Worm (Caenorhabditis elegans) whole organism, young adult: ENCODE data around the gene F54B11.5.

Source experiments
- B0019.2 ChIP-seq: fragments of 200-800 bp; sonication (Bioruptor generic); conservative IDR thresholded peaks from 2 replicates; pipeline ENCODE4 v1.3.6; 2022; ENCODE audit warnings: missing genetic modification reagents, missing genetic modification characterization, missing compliant biosample characterization
- B0261.1 ChIP-seq: sonication (generic microtip); optimal IDR thresholded peaks from 2 replicates; lab custom pipeline; 2016; ENCODE audit warnings: mild to moderate bottlenecking, missing genetic modification characterization, moderate library complexity, missing compliant biosample characterization
- C17E4.6 ChIP-seq: fragments of 200-800 bp; sonication (Bioruptor generic); IDR thresholded peaks from 2 replicates; pipeline ENCODE4 v1.3.6; 2022; ENCODE audit warnings: missing genetic modification reagents, missing genetic modification characterization, missing compliant biosample characterization
- D2030.7 ChIP-seq: fragments of 200-800 bp; sonication (Bioruptor generic); IDR thresholded peaks from 2 replicates; pipeline ENCODE4 v1.3.6; 2022; ENCODE audit warnings: missing genetic modification reagents, missing genetic modification characterization, missing compliant biosample characterization
- F22D6.2 ChIP-seq: sonication (generic microtip); optimal IDR thresholded peaks from 2 replicates; lab custom pipeline; 2016; ENCODE audit warnings: mild to moderate bottlenecking, missing genetic modification characterization, missing compliant biosample characterization
- F33H1.4 ChIP-seq: fragments of 200-800 bp; sonication (Bioruptor generic); IDR thresholded peaks from 2 replicates; pipeline ENCODE4 v1.3.6; 2022; ENCODE audit warnings: missing genetic modification reagents, missing genetic modification characterization, missing compliant biosample characterization
- F49E8.2 ChIP-seq: sonication (generic microtip); optimal IDR thresholded peaks from 3 replicates; lab custom pipeline; 2017; ENCODE audit warnings: missing genetic modification characterization, mild to moderate bottlenecking, missing compliant biosample characterization, antibody characterized with exemption, moderate library complexity; ENCODE audit not compliant: insufficient read depth
- K12H6.12 ChIP-seq: fragments of 200-800 bp; sonication (Bioruptor generic); optimal IDR thresholded peaks from 2 replicates; lab custom pipeline; 2018; ENCODE audit warnings: mild to moderate bottlenecking, missing genetic modification characterization, missing compliant biosample characterization
- T07F8.4 ChIP-seq: sonication (generic microtip); optimal IDR thresholded peaks from 2 replicates; lab custom pipeline; 2016; ENCODE audit warnings: mild to moderate bottlenecking, missing genetic modification characterization, moderate library complexity, missing compliant biosample characterization
- T26A5.8 ChIP-seq: sonication (generic microtip); optimal IDR thresholded peaks from 2 replicates; lab custom pipeline; 2016; ENCODE audit warnings: missing genetic modification characterization, missing compliant biosample characterization
- Y53G8AR.9 ChIP-seq: fragments of 200-800 bp; sonication (Bioruptor generic); conservative IDR thresholded peaks from 2 replicates; pipeline ENCODE4 v1.3.6; 2022; ENCODE audit warnings: missing genetic modification reagents, missing genetic modification characterization, missing compliant biosample characterization
- Y56A3A.18 ChIP-seq: fragments of 200-800 bp; sonication (Bioruptor generic); IDR thresholded peaks from 2 replicates; pipeline ENCODE4 v1.3.6; 2022; ENCODE audit warnings: missing genetic modification reagents, missing genetic modification characterization, missing compliant biosample characterization
- aptf-2 ChIP-seq: fragments of 200-800 bp; sonication (Bioruptor generic); conservative IDR thresholded peaks from 2 replicates; pipeline ENCODE4 v1.3.6; 2022; ENCODE audit warnings: missing genetic modification reagents, missing genetic modification characterization, missing compliant biosample characterization
- attf-5 ChIP-seq: fragments of 200-800 bp; sonication (Bioruptor generic); optimal IDR thresholded peaks from 2 replicates; lab custom pipeline; 2018; ENCODE audit warnings: mild to moderate bottlenecking, missing genetic modification characterization, missing compliant biosample characterization
- attf-6 ChIP-seq: fragments of 200-800 bp; sonication (Bioruptor generic); IDR thresholded peaks from 2 replicates; pipeline ENCODE4 v1.3.6; 2022; ENCODE audit warnings: missing genetic modification reagents, missing genetic modification characterization, missing compliant biosample characterization
- bed-1 ChIP-seq: fragments of 200-800 bp; sonication (Bioruptor generic); IDR thresholded peaks from 2 replicates; pipeline ENCODE4 v1.3.6; 2022; ENCODE audit warnings: missing genetic modification reagents, missing genetic modification characterization, missing compliant biosample characterization
- bed-2 ChIP-seq: fragments of 200-800 bp; sonication (Bioruptor generic); IDR thresholded peaks from 2 replicates; pipeline ENCODE4 v1.3.6; 2022; ENCODE audit warnings: missing genetic modification reagents, missing genetic modification characterization, missing compliant biosample characterization
- cebp-2 ChIP-seq: fragments of 200-800 bp; sonication (Bioruptor generic); IDR thresholded peaks from 2 replicates; pipeline ENCODE4 v1.3.6; 2022; ENCODE audit warnings: missing genetic modification characterization, missing compliant biosample characterization
- dox-1 ChIP-seq: fragments of 200-800 bp; sonication (Bioruptor generic); IDR thresholded peaks from 2 replicates; pipeline ENCODE4 v1.3.6; 2022; ENCODE audit warnings: missing genetic modification reagents, missing genetic modification characterization, missing compliant biosample characterization
- efl-1 ChIP-seq: fragments of 150-350 bp; optimal IDR thresholded peaks from 2 replicates; lab custom pipeline; 2014; ENCODE audit warnings: missing biosample characterization, missing genetic modification reagents, missing genetic modification characterization
- hlh-12 ChIP-seq: sonication (generic microtip); optimal IDR thresholded peaks from 2 replicates; lab custom pipeline; 2016; ENCODE audit warnings: missing genetic modification characterization, missing compliant biosample characterization
- hrde-1 ChIP-seq: sonication (generic microtip); optimal IDR thresholded peaks from 2 replicates; lab custom pipeline; 2016; ENCODE audit warnings: missing genetic modification characterization, mild to moderate bottlenecking, missing compliant biosample characterization, moderate library complexity, missing genotype, missing genetic modification reagents, borderline replicate concordance
- lag-1 ChIP-seq: fragments of 200-800 bp; sonication (Bioruptor generic); IDR thresholded peaks from 2 replicates; pipeline ENCODE4 v1.3.6; 2022; ENCODE audit warnings: missing genetic modification reagents, missing genetic modification characterization, missing compliant biosample characterization
- lin-26 ChIP-seq: fragments of 200-800 bp; sonication (Bioruptor generic); IDR thresholded peaks from 2 replicates; pipeline ENCODE4 v1.3.6; 2022; ENCODE audit warnings: missing genetic modification reagents, missing genetic modification characterization, missing compliant biosample characterization
- lin-40 ChIP-seq: sonication (generic microtip); optimal IDR thresholded peaks from 2 replicates; lab custom pipeline; 2016; ENCODE audit warnings: missing genetic modification characterization, mild to moderate bottlenecking, missing compliant biosample characterization, missing genotype, missing genetic modification reagents
- lir-1 ChIP-seq: fragments of 200-800 bp; sonication (Bioruptor generic); conservative IDR thresholded peaks from 2 replicates; pipeline ENCODE4 v1.3.6; 2022; ENCODE audit warnings: missing genetic modification reagents, missing genetic modification characterization, missing compliant biosample characterization
- madf-10 ChIP-seq: sonication (generic microtip); optimal IDR thresholded peaks from 2 replicates; lab custom pipeline; 2016; ENCODE audit warnings: mild to moderate bottlenecking, missing genetic modification characterization, missing compliant biosample characterization
- mcd-1 ChIP-seq: fragments of 200-800 bp; sonication (Bioruptor generic); IDR thresholded peaks from 2 replicates; pipeline ENCODE4 v1.3.6; 2022; ENCODE audit warnings: missing genetic modification reagents, missing genetic modification characterization, missing compliant biosample characterization
- nfya-1 ChIP-seq: sonication (generic microtip); optimal IDR thresholded peaks from 2 replicates; lab custom pipeline; 2017; ENCODE audit warnings: antibody characterized with exemption, missing compliant biosample characterization, missing genetic modification characterization, borderline replicate concordance; ENCODE audit not compliant: insufficient read depth
- nfya-2 ChIP-seq: fragments of 200-800 bp; sonication (Bioruptor generic); IDR thresholded peaks from 2 replicates; pipeline ENCODE4 v1.3.6; 2022; ENCODE audit warnings: missing genetic modification reagents, missing genetic modification characterization, missing compliant biosample characterization
- nfyb-1 ChIP-seq: fragments of 200-800 bp; sonication (Bioruptor generic); IDR thresholded peaks from 2 replicates; pipeline ENCODE4 v1.3.6; 2022; ENCODE audit warnings: missing genetic modification reagents, missing genetic modification characterization, missing compliant biosample characterization
- nhr-80 ChIP-seq: sonication (generic microtip); optimal IDR thresholded peaks from 2 replicates; lab custom pipeline; 2016; ENCODE audit warnings: missing genetic modification characterization, missing compliant biosample characterization
- nhr-90 ChIP-seq: sonication (generic microtip); optimal IDR thresholded peaks from 2 replicates; lab custom pipeline; 2016; ENCODE audit warnings: missing genotype, mild to moderate bottlenecking, missing genetic modification characterization, missing compliant biosample characterization
- pbrm-1 ChIP-seq: fragments of 200-800 bp; sonication (Bioruptor generic); IDR thresholded peaks from 2 replicates; pipeline ENCODE4 v1.3.6; 2022; ENCODE audit warnings: missing genetic modification reagents, missing genetic modification characterization, missing compliant biosample characterization
- repo-1 ChIP-seq: sonication (generic microtip); optimal IDR thresholded peaks from 2 replicates; lab custom pipeline; 2017; ENCODE audit warnings: mild to moderate bottlenecking, missing genetic modification characterization, missing compliant biosample characterization
- sdz-38 ChIP-seq: sonication (generic microtip); optimal IDR thresholded peaks from 2 replicates; lab custom pipeline; 2016; ENCODE audit warnings: missing genotype, missing genetic modification characterization, missing compliant biosample characterization
- tbx-9 ChIP-seq: sonication (generic microtip); optimal IDR thresholded peaks from 2 replicates; lab custom pipeline; 2016; ENCODE audit warnings: borderline replicate concordance, missing genetic modification characterization, inconsistent platforms, missing compliant biosample characterization
- tlf-1 ChIP-seq: fragments of 200-800 bp; sonication (Bioruptor generic); optimal IDR thresholded peaks from 2 replicates; lab custom pipeline; 2018; ENCODE audit warnings: mild to moderate bottlenecking, missing genetic modification characterization, missing compliant biosample characterization
- unc-62 ChIP-seq: fragments of 150-350 bp; optimal IDR thresholded peaks from 2 replicates; lab custom pipeline; 2014; ENCODE audit warnings: missing biosample characterization, missing genetic modification reagents, missing genetic modification characterization
- xnd-1 ChIP-seq: sonication (generic microtip); optimal IDR thresholded peaks from 2 replicates; lab custom pipeline; 2016; ENCODE audit warnings: missing genotype, missing genetic modification reagents, missing genetic modification characterization, missing compliant biosample characterization
- zfh-2 ChIP-seq: fragments of 200-800 bp; sonication (Bioruptor generic); conservative IDR thresholded peaks from 2 replicates; pipeline ENCODE4 v1.3.6; 2022; ENCODE audit warnings: missing genetic modification reagents, missing genetic modification characterization, missing compliant biosample characterization
- ztf-18 ChIP-seq: sonication (generic microtip); optimal IDR thresholded peaks from 2 replicates; lab custom pipeline; 2016; ENCODE audit warnings: missing genotype, mild to moderate bottlenecking, missing genetic modification characterization, missing compliant biosample characterization
- ztf-28 ChIP-seq: fragments of 200-800 bp; sonication (Bioruptor generic); IDR thresholded peaks from 2 replicates; pipeline ENCODE4 v1.3.6; 2022; ENCODE audit warnings: missing genetic modification reagents, missing genetic modification characterization, missing compliant biosample characterization

F54B11.5 gene

ce11 chrX:13631122-13631672 lies 35.3 kb upstream of the F54B11.5 start, which contains the start of gene nlg-1:
Gene nlg-1, minus strand, starts transcription at chrX:13631172.
- TF ChIP-seq lin-40: no peak
- no peak for TF ChIP-seq lir-1 (GFP tag; lab: Robert Waterston, UW)
- TF ChIP-seq bed-2 (GFP tag; lab: Robert Waterston, UW): no peak
- no peak for TF ChIP-seq ztf-28
- no peak for TF ChIP-seq mcd-1 (GFP tag; lab: Robert Waterston, UW)
- no peak for TF ChIP-seq zfh-2
- TF ChIP-seq T07F8.4 (tag; lab: Kevin White, UChicago): no peak
- no peak for TF ChIP-seq D2030.7 (GFP tag; lab: Robert Waterston, UW)
- TF ChIP-seq B0019.2 (GFP tag; lab: Robert Waterston, UW): no peak
- TF ChIP-seq T26A5.8 (tag; lab: Kevin White, UChicago): no peak
- TF ChIP-seq tlf-1 (GFP tag; lab: Kevin White, UChicago): no peak
- TF ChIP-seq lag-1 (GFP tag; lab: Robert Waterston, UW): no peak

ce11 chrX:13621628-13622027 lies 25.8 kb upstream of the F54B11.5 start, which contains the start of gene Y12A6A.1:
Gene Y12A6A.1, minus strand, starts transcription at chrX:13621728.
- TF ChIP-seq nhr-80 (tag; lab: Kevin White, UChicago): no peak
- no peak for TF ChIP-seq B0261.1 (tag; lab: Kevin White, UChicago)
- TF ChIP-seq nfya-2 (GFP tag; lab: Robert Waterston, UW): no peak
- TF ChIP-seq F49E8.2 (tag; lab: Kevin White, UChicago): no peak
- no peak for TF ChIP-seq unc-62
- no peak for TF ChIP-seq aptf-2
- no peak for TF ChIP-seq mcd-1 (GFP tag; lab: Robert Waterston, UW)
- TF ChIP-seq xnd-1 (tag; lab: Kevin White, UChicago): no peak
- no peak for TF ChIP-seq madf-10
- no peak for TF ChIP-seq lin-26 (GFP tag; lab: Robert Waterston, UW)
- no peak for TF ChIP-seq efl-1
- no peak for TF ChIP-seq F22D6.2 (tag; lab: Kevin White, UChicago)
- TF ChIP-seq dox-1 (GFP tag; lab: Robert Waterston, UW): no peak
- TF ChIP-seq hlh-12 (tag; lab: Kevin White, UChicago): no peak
- no peak for TF ChIP-seq repo-1 (tag; lab: Kevin White, UChicago)
- no peak for TF ChIP-seq Y53G8AR.9 (GFP tag; lab: Robert Waterston, UW)
- no peak for TF ChIP-seq Y56A3A.18 (GFP tag; lab: Robert Waterston, UW)

ce11 chrX:13618574-13618973 lies 22.7 kb upstream of the F54B11.5 start, which contains the start of gene nlp-53:
Gene nlp-53, plus strand, starts transcription at chrX:13618874.
- no peak for TF ChIP-seq K12H6.12
- TF ChIP-seq hrde-1 (tag; lab: Kevin White, UChicago): no peak
- no peak for TF ChIP-seq attf-6 (GFP tag; lab: Robert Waterston, UW)
- TF ChIP-seq F33H1.4: no peak
- no peak for TF ChIP-seq pbrm-1
- no peak for TF ChIP-seq nfyb-1 (GFP tag; lab: Robert Waterston, UW)
- no peak for TF ChIP-seq C17E4.6 (GFP tag; lab: Robert Waterston, UW)
- TF ChIP-seq, all 124 proteins: peak for 0

- TF ChIP-seq attf-5 (GFP tag; lab: Kevin White, UChicago) (no peak), bed-1 (no peak), cebp-2 (no peak), dox-1 (GFP tag; lab: Robert Waterston, UW) (no peak), efl-1 (no peak), nfya-1 (no peak), D2030.7 (GFP tag; lab: Robert Waterston, UW) (no peak), tbx-9 (tag; lab: Kevin White, UChicago) (no peak), sdz-38 (tag; lab: Kevin White, UChicago) (no peak), ztf-18 (tag; lab: Kevin White, UChicago) (no peak), nhr-90 (tag; lab: Kevin White, UChicago) (no peak)
These were observed 19.3 kb upstream of the F54B11.5 start for ce11 chrX:13615181-13615580.
